Worm (Caenorhabditis elegans) whole organism, L4/young adult: ENCODE measurements around the gene hpo-9.

Experiments used
- W03F9.2 ChIP-seq: fragments of 150-350 bp; optimal IDR thresholded peaks from 2 replicates; lab custom pipeline; 2014; ENCODE audit warnings: missing biosample characterization, missing genetic modification characterization
- dao-5 ChIP-seq: sonication (generic microtip); optimal IDR thresholded peaks from 2 replicates; lab custom pipeline; 2016; ENCODE audit warnings: missing genotype, missing genetic modification characterization, moderate library complexity, missing compliant biosample characterization
- him-1 ChIP-seq: sonication (generic microtip); optimal IDR thresholded peaks from 2 replicates; lab custom pipeline; 2016; ENCODE audit warnings: missing genotype, missing genetic modification reagents, missing genetic modification characterization, missing compliant biosample characterization

ce11 chrV:7282037-7282436, 45.1 kb upstream of the hpo-9 start, which contains the start of gene C13A2.3:
- TF ChIP-seq dao-5 (tag; lab: Kevin White, UChicago): no peak
- TF ChIP-seq W03F9.2: no peak
- TF ChIP-seq him-1 (tag; lab: Kevin White, UChicago): no peak
